Worm (Caenorhabditis elegans): Measurements from ENCODE around the gene zig-5.

Gene zig-5

ce11 chrIII:10989491-10990032, 36.3 kb upstream of the zig-5 start (continued):
- peak; percentile 90 for TF ChIP-seq lir-1 (GFP tag; conservative IDR thresholded peaks at IDR 0.05)
- TF ChIP-seq tbx-9 (tag; optimal IDR thresholded peaks at IDR 0.05; ENCODE audit: borderline replicate concordance): peak; percentile 95
- peak; percentile 90 for TF ChIP-seq mel-28 (tag; optimal IDR thresholded peaks at IDR 0.05; ENCODE audit: borderline replicate concordance)
- peak; percentile 97 for TF ChIP-seq snpc-3.4 (tag; optimal IDR thresholded peaks at IDR 0.05)
- TF ChIP-seq akir-1 (GFP tag; optimal IDR thresholded peaks at IDR 0.05): peak; percentile 88
- TF ChIP-seq rec-8 (tag; optimal IDR thresholded peaks at IDR 0.05): peak; percentile 95 to 97
- peak; percentile 83 for TF ChIP-seq ztf-18 (tag; optimal IDR thresholded peaks at IDR 0.05)
- peak; percentile 95 for TF ChIP-seq him-1 (tag; optimal IDR thresholded peaks at IDR 0.05)
- TF ChIP-seq lin-40 (tag; optimal IDR thresholded peaks at IDR 0.05): peak; percentile 98
- peak; percentile 93 for TF ChIP-seq fkh-3 (tag; optimal IDR thresholded peaks at IDR 0.05)
- TF ChIP-seq egl-18 (GFP tag; IDR thresholded peaks at IDR 0.05): peak; percentile 91
- TF ChIP-seq let-526 (GFP tag; IDR thresholded peaks at IDR 0.05): peak; percentile 93
- TF ChIP-seq hlh-12 (tag; optimal IDR thresholded peaks at IDR 0.05): peak; percentile 91
- TF ChIP-seq repo-1 (tag; optimal IDR thresholded peaks at IDR 0.05): peak; percentile 97
- TF ChIP-seq F10E7.11 (tag; optimal IDR thresholded peaks at IDR 0.05): peak; percentile 95
- peak; percentile 86 for TF ChIP-seq ceh-58 (GFP tag; IDR thresholded peaks at IDR 0.05)
- TF ChIP-seq Y53G8AR.9 (GFP tag; conservative IDR thresholded peaks at IDR 0.05): peak; percentile 92
- TF ChIP-seq ets-4 (GFP tag; optimal IDR thresholded peaks at IDR 0.05): peak; percentile 90
- peak; percentile 84 for TF ChIP-seq F39B2.1 (GFP tag; IDR thresholded peaks at IDR 0.05)
- peak; percentile 97 for TF ChIP-seq ztf-25 (GFP tag; IDR thresholded peaks at IDR 0.05)
- TF ChIP-seq F23B12.7 (tag; optimal IDR thresholded peaks at IDR 0.05; ENCODE audit: insufficient read depth): peak; percentile 90
- peak; percentile 94 for TF ChIP-seq sea-2 (GFP tag; IDR thresholded peaks at IDR 0.05)
- TF ChIP-seq Y67H2A.10 (GFP tag; conservative IDR thresholded peaks at IDR 0.05): peak; percentile 62; the same call in 1 of the 2 replicates
- no peak for TF ChIP-seq pha-4 (tag; optimal IDR thresholded peaks at IDR 0.05)
- TF ChIP-seq nhr-120 (GFP tag; IDR thresholded peaks at IDR 0.05): peak; percentile 90
- TF ChIP-seq efl-1 (GFP tag; optimal IDR thresholded peaks at IDR 0.05): no peak
- TF ChIP-seq ztf-28 (GFP tag; IDR thresholded peaks at IDR 0.05): peak; percentile 91; the same call in 1 of the 2 replicates
- TF ChIP-seq ceh-91 (GFP tag; IDR thresholded peaks at IDR 0.05): peak; percentile 48
- TF ChIP-seq dpff-1 (tag; optimal IDR thresholded peaks at IDR 0.05): peak; percentile 94
- TF ChIP-seq attf-6 (GFP tag; IDR thresholded peaks at IDR 0.05): peak; percentile 82
- TF ChIP-seq sdz-38 (tag; optimal IDR thresholded peaks at IDR 0.05): peak; percentile 72
- peak; percentile 93 for TF ChIP-seq attf-5 (GFP tag; optimal IDR thresholded peaks at IDR 0.05)
- peak; percentile 95 for TF ChIP-seq T26A5.8 (tag; optimal IDR thresholded peaks at IDR 0.05)
- peak; percentile 95 for TF ChIP-seq ztf-26 (tag; optimal IDR thresholded peaks at IDR 0.05)
- peak; percentile 92 for TF ChIP-seq pbrm-1 (GFP tag; IDR thresholded peaks at IDR 0.05)
- peak; percentile 94 for TF ChIP-seq hmg-20 (GFP tag; IDR thresholded peaks at IDR 0.05)
- peak; percentile 91 for TF ChIP-seq C17E4.6 (GFP tag; IDR thresholded peaks at IDR 0.05)
- peak; percentile 94 for TF ChIP-seq athp-1 (tag; optimal IDR thresholded peaks at IDR 0.05)
- TF ChIP-seq cebp-2 (GFP tag; IDR thresholded peaks at IDR 0.05): peak; percentile 96
- peak; percentile 33 for TF ChIP-seq xnd-1 (tag; optimal IDR thresholded peaks at IDR 0.05)
- TF ChIP-seq mcd-1 (GFP tag; IDR thresholded peaks at IDR 0.05): peak; percentile 95
- TF ChIP-seq sptf-2 (GFP tag; optimal IDR thresholded peaks at IDR 0.05): peak; percentile 94
- TF ChIP-seq Y53F4B.3 (GFP tag; IDR thresholded peaks at IDR 0.05): peak; percentile 48; the same call in 1 of the 2 replicates
- TF ChIP-seq lsl-1 (GFP tag; optimal IDR thresholded peaks at IDR 0.05): peak; percentile 70
- TF ChIP-seq egrh-3 (GFP tag; IDR thresholded peaks at IDR 0.05): peak; percentile 85
- TF ChIP-seq ztf-6 (GFP tag; IDR thresholded peaks at IDR 0.05): peak; percentile 47; the same call in 1 of the 2 replicates
- TF ChIP-seq hmg-1.2 (GFP tag; IDR thresholded peaks at IDR 0.05): peak; percentile 96
- peak; percentile 96 for TF ChIP-seq ceh-79 (tag; optimal IDR thresholded peaks at IDR 0.05)
